Worm (Caenorhabditis elegans) whole organism, young adult: ENCODE results near the gene cki-2.

Experiments
- B0035.1 ChIP-seq: sonication (generic microtip); optimal IDR thresholded peaks from 2 replicates; lab custom pipeline; 2016; ENCODE audit warnings: missing genetic modification characterization, mild to moderate bottlenecking, missing compliant biosample characterization, missing genotype, missing genetic modification reagents
- B0336.3 ChIP-seq: fragments of 200-800 bp; sonication (Bioruptor generic); IDR thresholded peaks from 2 replicates; pipeline ENCODE4 v1.3.6; 2022; ENCODE audit warnings: missing genetic modification characterization, missing compliant biosample characterization
- F33H1.4 ChIP-seq: fragments of 200-800 bp; sonication (Bioruptor generic); IDR thresholded peaks from 2 replicates; pipeline ENCODE4 v1.3.6; 2022; ENCODE audit warnings: missing genetic modification reagents, missing genetic modification characterization, missing compliant biosample characterization
- F39B2.1 ChIP-seq: fragments of 200-800 bp; sonication (Bioruptor generic); IDR thresholded peaks from 2 replicates; pipeline ENCODE4 v1.3.6; 2022; ENCODE audit warnings: missing genetic modification reagents, missing genetic modification characterization, missing compliant biosample characterization
- F57C9.4 ChIP-seq: sonication (generic microtip); optimal IDR thresholded peaks from 2 replicates; lab custom pipeline; 2017; ENCODE audit warnings: mild to moderate bottlenecking, missing genetic modification characterization, missing compliant biosample characterization
- K12H6.12 ChIP-seq: fragments of 200-800 bp; sonication (Bioruptor generic); optimal IDR thresholded peaks from 2 replicates; lab custom pipeline; 2018; ENCODE audit warnings: mild to moderate bottlenecking, missing genetic modification characterization, missing compliant biosample characterization
- T07F8.4 ChIP-seq: sonication (generic microtip); optimal IDR thresholded peaks from 2 replicates; lab custom pipeline; 2016; ENCODE audit warnings: mild to moderate bottlenecking, missing genetic modification characterization, moderate library complexity, missing compliant biosample characterization
- Y67H2A.10 ChIP-seq: fragments of 200-800 bp; sonication (Bioruptor generic); conservative IDR thresholded peaks from 2 replicates; pipeline ENCODE4 v1.3.6; 2022; ENCODE audit warnings: missing genetic modification reagents, missing genetic modification characterization, missing compliant biosample characterization
- Y95B8A.8 ChIP-seq: fragments of 200-800 bp; sonication (Bioruptor generic); IDR thresholded peaks from 2 replicates; pipeline ENCODE4 v1.3.6; 2022; ENCODE audit warnings: missing genetic modification reagents, missing genetic modification characterization, missing compliant biosample characterization
- akir-1 ChIP-seq: fragments of 200-800 bp; sonication (Bioruptor generic); optimal IDR thresholded peaks from 2 replicates; lab custom pipeline; 2018; ENCODE audit warnings: mild to moderate bottlenecking, missing genetic modification characterization, moderate library complexity, missing compliant biosample characterization
- aptf-2 ChIP-seq: fragments of 200-800 bp; sonication (Bioruptor generic); conservative IDR thresholded peaks from 2 replicates; pipeline ENCODE4 v1.3.6; 2022; ENCODE audit warnings: missing genetic modification reagents, missing genetic modification characterization, missing compliant biosample characterization
- athp-1 ChIP-seq: sonication (generic microtip); optimal IDR thresholded peaks from 2 replicates; lab custom pipeline; 2017; ENCODE audit warnings: mild to moderate bottlenecking, missing genetic modification characterization, missing compliant biosample characterization
- attf-3 ChIP-seq: fragments of 200-800 bp; sonication (Bioruptor generic); conservative IDR thresholded peaks from 2 replicates; pipeline ENCODE4 v1.3.6; 2022; ENCODE audit warnings: missing genetic modification reagents, missing genetic modification characterization, missing compliant biosample characterization
- bed-2 ChIP-seq: fragments of 200-800 bp; sonication (Bioruptor generic); IDR thresholded peaks from 2 replicates; pipeline ENCODE4 v1.3.6; 2022; ENCODE audit warnings: missing genetic modification reagents, missing genetic modification characterization, missing compliant biosample characterization
- ceh-100 ChIP-seq: fragments of 200-800 bp; sonication (Bioruptor generic); IDR thresholded peaks from 2 replicates; pipeline ENCODE4 v1.3.6; 2022; ENCODE audit warnings: missing genetic modification reagents, missing genetic modification characterization, missing compliant biosample characterization
- ceh-40 ChIP-seq: fragments of 200-800 bp; sonication (Bioruptor generic); IDR thresholded peaks from 2 replicates; pipeline ENCODE4 v1.3.6; 2022; ENCODE audit warnings: missing genetic modification characterization, missing compliant biosample characterization
- dpff-1 ChIP-seq: sonication (generic microtip); optimal IDR thresholded peaks from 2 replicates; lab custom pipeline; 2017; ENCODE audit warnings: mild to moderate bottlenecking, missing genetic modification characterization, missing compliant biosample characterization
- dpl-1 ChIP-seq: fragments of 150-350 bp; optimal IDR thresholded peaks from 2 replicates; lab custom pipeline; 2014; ENCODE audit warnings: missing biosample characterization, missing genetic modification reagents, missing genetic modification characterization
- egl-18 ChIP-seq: fragments of 200-800 bp; sonication (Bioruptor generic); IDR thresholded peaks from 2 replicates; pipeline ENCODE4 v1.3.6; 2022; ENCODE audit warnings: missing genetic modification reagents, missing genetic modification characterization, missing compliant biosample characterization
- hmg-1.2 ChIP-seq: fragments of 200-800 bp; sonication (Bioruptor generic); IDR thresholded peaks from 2 replicates; pipeline ENCODE4 v1.3.6; 2022; ENCODE audit warnings: missing genetic modification reagents, missing genetic modification characterization, missing compliant biosample characterization
- lag-1 ChIP-seq: fragments of 200-800 bp; sonication (Bioruptor generic); IDR thresholded peaks from 2 replicates; pipeline ENCODE4 v1.3.6; 2022; ENCODE audit warnings: missing genetic modification reagents, missing genetic modification characterization, missing compliant biosample characterization
- madf-3 ChIP-seq: fragments of 200-800 bp; sonication (Bioruptor generic); IDR thresholded peaks from 2 replicates; pipeline ENCODE4 v1.3.6; 2022; ENCODE audit warnings: missing genetic modification reagents, missing genetic modification characterization, missing compliant biosample characterization
- madf-6 ChIP-seq: fragments of 200-800 bp; sonication (Bioruptor generic); IDR thresholded peaks from 2 replicates; pipeline ENCODE4 v1.3.6; 2022; ENCODE audit warnings: missing genetic modification reagents, missing genetic modification characterization, missing compliant biosample characterization
- mel-28 ChIP-seq: sonication (generic microtip); optimal IDR thresholded peaks from 2 replicates; lab custom pipeline; 2016; ENCODE audit warnings: borderline replicate concordance, mild to moderate bottlenecking, missing genetic modification characterization, missing compliant biosample characterization
- nfya-2 ChIP-seq: fragments of 200-800 bp; sonication (Bioruptor generic); IDR thresholded peaks from 2 replicates; pipeline ENCODE4 v1.3.6; 2022; ENCODE audit warnings: missing genetic modification reagents, missing genetic modification characterization, missing compliant biosample characterization
- nhr-179 ChIP-seq: sonication (generic microtip); optimal IDR thresholded peaks from 2 replicates; lab custom pipeline; 2016; ENCODE audit warnings: mild to moderate bottlenecking, missing genetic modification characterization, missing compliant biosample characterization
- rpc-1 ChIP-seq, 2 experiments: fragments of 150-350 bp in 1 of 2; sonication (generic microtip) in 1 of 2; optimal IDR thresholded peaks; 2 replicates each; lab custom pipeline; 2014 to 2018; ENCODE audit warnings: missing biosample characterization in 1 of 2, missing genetic modification characterization in 1 of 2, missing genetic modification reagents in 1 of 2, missing genotype in 1 of 2
- snpc-3.4 ChIP-seq: sonication (generic microtip); optimal IDR thresholded peaks from 2 replicates; lab custom pipeline; 2017; ENCODE audit warnings: missing genetic modification characterization, mild to moderate bottlenecking, missing compliant biosample characterization, antibody characterized with exemption, moderate library complexity, missing genotype, missing genetic modification reagents
- somi-1 ChIP-seq: fragments of 200-800 bp; sonication (Bioruptor generic); optimal IDR thresholded peaks from 2 replicates; lab custom pipeline; 2018; ENCODE audit warnings: mild to moderate bottlenecking, missing genetic modification characterization, missing compliant biosample characterization
- sptf-2 ChIP-seq: fragments of 200-800 bp; sonication (Bioruptor generic); optimal IDR thresholded peaks from 2 replicates; lab custom pipeline; 2018; ENCODE audit warnings: mild to moderate bottlenecking, missing genetic modification characterization, missing compliant biosample characterization
- tbp1 ChIP-seq: fragments of 200-800 bp; sonication (Bioruptor generic); optimal IDR thresholded peaks from 2 replicates; lab custom pipeline; 2018; ENCODE audit warnings: mild to moderate bottlenecking, missing genetic modification characterization, missing compliant biosample characterization
- unc-62 ChIP-seq: fragments of 150-350 bp; optimal IDR thresholded peaks from 2 replicates; lab custom pipeline; 2014; ENCODE audit warnings: missing biosample characterization, missing genetic modification reagents, missing genetic modification characterization
- xnd-1 ChIP-seq: sonication (generic microtip); optimal IDR thresholded peaks from 2 replicates; lab custom pipeline; 2016; ENCODE audit warnings: missing genotype, missing genetic modification reagents, missing genetic modification characterization, missing compliant biosample characterization
- ztf-25 ChIP-seq: fragments of 200-800 bp; sonication (Bioruptor generic); IDR thresholded peaks from 2 replicates; pipeline ENCODE4 v1.3.6; 2022; ENCODE audit warnings: missing genetic modification reagents, missing genetic modification characterization, missing compliant biosample characterization

Gene cki-2

ce11 chrII:7791408-7792050, 24.8 kb upstream of the cki-2 start:
- TF ChIP-seq athp-1 (tag; lab: Kevin White, UChicago) (no peak), Y67H2A.10 (GFP tag; lab: Robert Waterston, UW) (no peak), ceh-40 (GFP tag; lab: Robert Waterston, UW) (no peak), egl-18 (GFP tag; lab: Robert Waterston, UW) (no peak), B0336.3 (GFP tag; lab: Robert Waterston, UW) (no peak), aptf-2 (GFP tag; lab: Robert Waterston, UW) (no peak), somi-1 (GFP tag; lab: Kevin White, UChicago) (no peak), T07F8.4 (tag; lab: Kevin White, UChicago) (no peak), lag-1 (GFP tag; lab: Robert Waterston, UW) (no peak)

- TF ChIP-seq dpff-1 (tag; lab: Kevin White, UChicago) = no peak
- no peak for TF ChIP-seq sptf-2 (GFP tag; lab: Kevin White, UChicago)
- no peak for TF ChIP-seq nfya-2 (GFP tag; lab: Robert Waterston, UW)
- no peak for TF ChIP-seq bed-2 (GFP tag; lab: Robert Waterston, UW)
- TF ChIP-seq F39B2.1 (GFP tag; lab: Robert Waterston, UW) = no peak
- no peak for TF ChIP-seq dpl-1 (GFP tag; lab: Kevin White, UChicago)
- TF ChIP-seq Y95B8A.8 (GFP tag; lab: Robert Waterston, UW) = no peak
- TF ChIP-seq F57C9.4 = no peak
- TF ChIP-seq T07F8.4 (tag; lab: Kevin White, UChicago) = no peak
- TF ChIP-seq xnd-1 = no peak
These were observed 23.8 kb upstream of the cki-2 start for ce11 chrII:7792514-7792913.

ce11 chrII:7794222-7794621, 22.1 kb upstream of the cki-2 start, which contains the start of gene glr-4:
glr-4 (minus strand) TSS chrII:7794322.
- TF ChIP-seq rpc-1 (optimal IDR thresholded peaks at IDR 0.05; lab: Kevin White, UChicago) (no peak), rpc-1 (tag; optimal IDR thresholded peaks at IDR 0.05; lab: Kevin White, UChicago) (no peak), madf-3 (no peak), attf-3 (GFP tag; lab: Robert Waterston, UW) (no peak), ceh-100 (GFP tag; lab: Robert Waterston, UW) (no peak), unc-62 (no peak), aptf-2 (GFP tag; lab: Robert Waterston, UW) (no peak), K12H6.12 (tag; lab: Kevin White, UChicago) (no peak), ceh-40 (GFP tag; lab: Robert Waterston, UW) (no peak), nfya-2 (GFP tag; lab: Robert Waterston, UW) (no peak), bed-2 (GFP tag; lab: Robert Waterston, UW) (no peak), hmg-1.2 (GFP tag; lab: Robert Waterston, UW) (no peak), F33H1.4 (no peak), B0035.1 (tag; lab: Kevin White, UChicago) (no peak), T07F8.4 (tag; lab: Kevin White, UChicago) (no peak), F39B2.1 (GFP tag; lab: Robert Waterston, UW) (no peak), snpc-3.4 (tag; lab: Kevin White, UChicago) (no peak), madf-6 (GFP tag; lab: Robert Waterston, UW) (no peak), akir-1 (GFP tag; lab: Kevin White, UChicago) (no peak)
- TF ChIP-seq, all 124 proteins: peak for 0

- no peak for TF ChIP-seq nhr-179 (tag; lab: Kevin White, UChicago)
- TF ChIP-seq tbp1 (GFP tag; lab: Kevin White, UChicago) = no peak
- TF ChIP-seq T07F8.4 (tag; lab: Kevin White, UChicago) = no peak
- no peak for TF ChIP-seq mel-28 (tag; lab: Kevin White, UChicago)
- no peak for TF ChIP-seq snpc-3.4 (tag; lab: Kevin White, UChicago)
- TF ChIP-seq ztf-25 (GFP tag; lab: Robert Waterston, UW) = no peak
These were observed 21.0 kb upstream of the cki-2 start for ce11 chrII:7795299-7795698.
